Worm (Caenorhabditis elegans) whole organism, L1 larva: Measurements from ENCODE around the gene F01F1.14.

Experiments used
- C04F5.9 ChIP-seq: sonication (generic microtip); optimal IDR thresholded peaks from 2 replicates; lab custom pipeline; 2016; ENCODE audit warnings: missing genetic modification characterization, missing compliant biosample characterization
- C16A3.4 ChIP-seq: fragments of 150-350 bp; optimal IDR thresholded peaks from 2 replicates; lab custom pipeline; 2014; ENCODE audit warnings: missing biosample characterization, missing genetic modification characterization
- C34B4.2 ChIP-seq: sonication (generic microtip); optimal IDR thresholded peaks from 2 replicates; lab custom pipeline; 2017; ENCODE audit warnings: mild to moderate bottlenecking, missing genetic modification characterization, missing compliant biosample characterization
- Y116A8C.19 ChIP-seq: sonication (generic microtip); optimal IDR thresholded peaks from 2 replicates; lab custom pipeline; 2016; ENCODE audit warnings: missing compliant biosample characterization, missing genetic modification characterization, borderline replicate concordance
- alr-1 ChIP-seq: fragments of 200-800 bp; sonication (Bioruptor generic); optimal IDR thresholded peaks from 2 replicates; lab custom pipeline; 2018; ENCODE audit warnings: borderline replicate concordance, mild to moderate bottlenecking, missing genetic modification characterization, missing compliant biosample characterization
- ama-1 ChIP-seq: fragments of 150-350 bp; optimal IDR thresholded peaks from 2 replicates; lab custom pipeline; 2014
- blmp-1 ChIP-seq: fragments of 150-350 bp; optimal IDR thresholded peaks from 2 replicates; lab custom pipeline; 2014; ENCODE audit warnings: missing biosample characterization, missing genetic modification characterization
- ceh-63 ChIP-seq: fragments of 200-800 bp; sonication (Bioruptor generic); optimal IDR thresholded peaks from 2 replicates; lab custom pipeline; 2018; ENCODE audit warnings: mild to moderate bottlenecking, missing genetic modification characterization, missing compliant biosample characterization
- ceh-82 ChIP-seq, 3 experiments: fragments of 150-350 bp in 1 of 3; sonication (generic microtip) in 2 of 3; optimal IDR thresholded peaks; 2 replicates each; lab custom pipeline; 2014 to 2017; ENCODE audit warnings: missing biosample characterization in 3 of 3, missing genetic modification characterization in 3 of 3
- ceh-88 ChIP-seq: fragments of 200-800 bp; sonication (Bioruptor generic); IDR thresholded peaks from 2 replicates; pipeline ENCODE4 v1.3.6; 2022; ENCODE audit warnings: missing genetic modification characterization, missing compliant biosample characterization
- ces-1 ChIP-seq: fragments of 150-350 bp; optimal IDR thresholded peaks from 2 replicates; lab custom pipeline; 2014; ENCODE audit warnings: missing biosample characterization, missing genetic modification reagents, missing genetic modification characterization
- dsc-1 ChIP-seq: sonication (generic microtip); optimal IDR thresholded peaks from 2 replicates; lab custom pipeline; 2016; ENCODE audit warnings: mild to moderate bottlenecking, missing genetic modification characterization, missing compliant biosample characterization
- efl-1 ChIP-seq, 4 experiments: fragments of 150-350 bp; optimal IDR thresholded peaks in 3 of 4; peaks in 1 of 4; 1 replicate in 1 of 4; 2 replicates in 3 of 4; lab custom pipeline; 2014; ENCODE audit warnings: missing biosample characterization in 2 of 4, missing genetic modification characterization in 2 of 4, missing genetic modification reagents in 2 of 4
- efl-3 ChIP-seq: fragments of 200-800 bp; sonication (Bioruptor generic); optimal IDR thresholded peaks from 2 replicates; lab custom pipeline; 2018; ENCODE audit warnings: mild to moderate bottlenecking, missing genetic modification characterization, missing compliant biosample characterization
- elt-2 ChIP-seq: sonication (generic microtip); optimal IDR thresholded peaks from 2 replicates; lab custom pipeline; 2016; ENCODE audit warnings: missing genetic modification characterization, mild to moderate bottlenecking, inconsistent platforms, missing compliant biosample characterization, missing genetic modification reagents
- ets-5 ChIP-seq: fragments of 200-800 bp; sonication (Bioruptor generic); IDR thresholded peaks from 2 replicates; pipeline ENCODE4 v1.3.6; 2022; ENCODE audit warnings: missing genetic modification characterization, missing compliant biosample characterization
- fkh-10 ChIP-seq: sonication (generic microtip); optimal IDR thresholded peaks from 2 replicates; lab custom pipeline; 2017; ENCODE audit warnings: missing biosample characterization, missing genetic modification reagents, missing genetic modification characterization
- fkh-8 ChIP-seq: sonication (generic microtip); optimal IDR thresholded peaks from 2 replicates; lab custom pipeline; 2016; ENCODE audit warnings: mild to moderate bottlenecking, missing genetic modification characterization, missing compliant biosample characterization
- hlh-17 ChIP-seq: fragments of 200-800 bp; sonication (Bioruptor generic); optimal IDR thresholded peaks from 2 replicates; lab custom pipeline; 2018; ENCODE audit warnings: missing genetic modification characterization, mild to moderate bottlenecking, missing compliant biosample characterization, moderate library complexity, borderline replicate concordance
- irx-1 ChIP-seq: sonication (generic microtip); optimal IDR thresholded peaks from 2 replicates; lab custom pipeline; 2016; ENCODE audit warnings: missing genetic modification characterization, missing compliant biosample characterization
- jun-1 ChIP-seq: fragments of 150-350 bp; optimal IDR thresholded peaks from 2 replicates; lab custom pipeline; 2014; ENCODE audit warnings: missing biosample characterization, missing genetic modification reagents, missing genetic modification characterization
- lin-13 ChIP-seq: fragments of 150-350 bp; optimal IDR thresholded peaks from 2 replicates; lab custom pipeline; 2014; ENCODE audit warnings: missing biosample characterization, missing genetic modification reagents, missing genetic modification characterization
- lin-14 ChIP-seq: fragments of 200-800 bp; sonication (Bioruptor generic); optimal IDR thresholded peaks from 2 replicates; lab custom pipeline; 2018; ENCODE audit warnings: mild to moderate bottlenecking, missing genetic modification characterization, moderate library complexity, missing compliant biosample characterization
- lin-15B ChIP-seq: fragments of 150-350 bp; sonication (generic microtip); optimal IDR thresholded peaks from 3 replicates; lab custom pipeline; 2014; ENCODE audit warnings: missing biosample characterization, missing genetic modification characterization
- lin-35 ChIP-seq, 2 experiments: fragments of 150-350 bp; optimal IDR thresholded peaks; 2 replicates each; lab custom pipeline; 2014; ENCODE audit warnings: missing biosample characterization in 2 of 2, missing genetic modification characterization in 2 of 2, missing genetic modification reagents in 2 of 2
- lir-3 ChIP-seq: sonication (generic microtip); optimal IDR thresholded peaks from 2 replicates; lab custom pipeline; 2016; ENCODE audit warnings: mild to moderate bottlenecking, missing genetic modification characterization, moderate library complexity, missing compliant biosample characterization; ENCODE audit not compliant: poor library complexity
- lsy-2 ChIP-seq, 2 experiments: fragments of 150-350 bp; optimal IDR thresholded peaks; 2 replicates each; lab custom pipeline; 2014; ENCODE audit warnings: missing biosample characterization in 2 of 2, missing genetic modification characterization in 2 of 2
- mdl-1 ChIP-seq, 2 experiments: fragments of 150-350 bp; optimal IDR thresholded peaks; 2 replicates each; lab custom pipeline; 2014 to 2017; ENCODE audit warnings: missing biosample characterization in 2 of 2, missing genetic modification characterization in 2 of 2, inconsistent platforms in 1 of 2
- mef-2 ChIP-seq: fragments of 150-350 bp; optimal IDR thresholded peaks from 2 replicates; lab custom pipeline; 2014; ENCODE audit warnings: missing biosample characterization, missing genetic modification characterization
- nhr-11 ChIP-seq: fragments of 150-350 bp; optimal IDR thresholded peaks from 2 replicates; lab custom pipeline; 2014; ENCODE audit warnings: missing biosample characterization, missing genetic modification characterization
- nhr-12 ChIP-seq: sonication (generic microtip); optimal IDR thresholded peaks from 2 replicates; lab custom pipeline; 2017; ENCODE audit warnings: missing biosample characterization, missing genetic modification characterization
- nhr-237 ChIP-seq: fragments of 150-350 bp; optimal IDR thresholded peaks from 2 replicates; lab custom pipeline; 2014; ENCODE audit warnings: missing biosample characterization, missing genetic modification characterization
- nhr-28 ChIP-seq: fragments of 150-350 bp; optimal IDR thresholded peaks from 2 replicates; lab custom pipeline; 2014; ENCODE audit warnings: missing biosample characterization, missing genetic modification characterization
- nhr-47 ChIP-seq: sonication (generic microtip); optimal IDR thresholded peaks from 2 replicates; lab custom pipeline; 2016; ENCODE audit warnings: mild to moderate bottlenecking, missing genetic modification characterization, moderate library complexity, missing compliant biosample characterization
- nhr-71 ChIP-seq: sonication (generic microtip); optimal IDR thresholded peaks from 2 replicates; lab custom pipeline; 2016; ENCODE audit warnings: mild to moderate bottlenecking, missing genetic modification characterization, moderate library complexity, missing compliant biosample characterization
- nhr-76 ChIP-seq: sonication (generic microtip); optimal IDR thresholded peaks from 2 replicates; lab custom pipeline; 2017; ENCODE audit warnings: missing biosample characterization, missing genetic modification characterization
- nhr-84 ChIP-seq: sonication (generic microtip); optimal IDR thresholded peaks from 2 replicates; lab custom pipeline; 2017; ENCODE audit warnings: missing biosample characterization, missing genetic modification characterization
- nhr-85 ChIP-seq: sonication (generic microtip); peaks from one replicate; lab custom pipeline; 2016; ENCODE audit warnings: missing genetic modification characterization, inconsistent platforms, missing compliant biosample characterization
- nhr-90 ChIP-seq: sonication (generic microtip); optimal IDR thresholded peaks from 2 replicates; lab custom pipeline; 2016; ENCODE audit warnings: mild to moderate bottlenecking, missing genetic modification characterization, missing compliant biosample characterization; ENCODE audit not compliant: poor library complexity
- pax-3 ChIP-seq: fragments of 200-800 bp; sonication (Bioruptor generic); optimal IDR thresholded peaks from 2 replicates; lab custom pipeline; 2018; ENCODE audit warnings: mild to moderate bottlenecking, missing genetic modification characterization, moderate library complexity, missing compliant biosample characterization
- snpc-4 ChIP-seq: fragments of 150-350 bp; optimal IDR thresholded peaks from 2 replicates; lab custom pipeline; 2014; ENCODE audit warnings: missing biosample characterization, missing genetic modification characterization
- sup-37 ChIP-seq: fragments of 200-800 bp; sonication (Bioruptor generic); optimal IDR thresholded peaks from 2 replicates; lab custom pipeline; 2018; ENCODE audit warnings: mild to moderate bottlenecking, missing genetic modification characterization, missing compliant biosample characterization
- swsn-7 ChIP-seq: sonication (generic microtip); optimal IDR thresholded peaks from 2 replicates; lab custom pipeline; 2016; ENCODE audit warnings: missing genetic modification characterization, missing compliant biosample characterization
- tbx-2 ChIP-seq: sonication (generic microtip); optimal IDR thresholded peaks from 2 replicates; lab custom pipeline; 2016; ENCODE audit warnings: missing genetic modification characterization, missing compliant biosample characterization
- tlp-1 ChIP-seq: fragments of 150-350 bp; optimal IDR thresholded peaks from 2 replicates; lab custom pipeline; 2014; ENCODE audit warnings: missing biosample characterization, missing genetic modification characterization
- unc-130 ChIP-seq: fragments of 150-350 bp; optimal IDR thresholded peaks from 2 replicates; lab custom pipeline; 2017; ENCODE audit warnings: missing biosample characterization, missing genetic modification characterization, inconsistent platforms
- unc-86 ChIP-seq: sonication (generic microtip); optimal IDR thresholded peaks from 2 replicates; lab custom pipeline; 2016; ENCODE audit warnings: missing genetic modification characterization, missing compliant biosample characterization
- unc-98 ChIP-seq: fragments of 200-800 bp; sonication (Bioruptor generic); IDR thresholded peaks from 2 replicates; pipeline ENCODE4 v1.3.6; 2022; ENCODE audit warnings: missing genetic modification characterization, missing compliant biosample characterization
- vab-15 ChIP-seq: sonication (generic microtip); optimal IDR thresholded peaks from 2 replicates; lab custom pipeline; 2017; ENCODE audit warnings: missing genotype, mild to moderate bottlenecking, missing genetic modification characterization, missing compliant biosample characterization
- xbp-1 ChIP-seq: sonication (generic microtip); optimal IDR thresholded peaks from 2 replicates; lab custom pipeline; 2016; ENCODE audit warnings: missing genetic modification characterization, missing compliant biosample characterization
- ztf-11 ChIP-seq, 2 experiments: sonication (generic microtip); optimal IDR thresholded peaks; 2 replicates each; lab custom pipeline; 2016 to 2017; ENCODE audit warnings: missing genetic modification characterization in 2 of 2, missing biosample characterization in 1 of 2, missing compliant biosample characterization in 1 of 2
- ztf-4 ChIP-seq: fragments of 150-350 bp; optimal IDR thresholded peaks from 2 replicates; lab custom pipeline; 2014; ENCODE audit warnings: missing biosample characterization, missing genetic modification characterization

The F01F1.14 gene

DNA sequence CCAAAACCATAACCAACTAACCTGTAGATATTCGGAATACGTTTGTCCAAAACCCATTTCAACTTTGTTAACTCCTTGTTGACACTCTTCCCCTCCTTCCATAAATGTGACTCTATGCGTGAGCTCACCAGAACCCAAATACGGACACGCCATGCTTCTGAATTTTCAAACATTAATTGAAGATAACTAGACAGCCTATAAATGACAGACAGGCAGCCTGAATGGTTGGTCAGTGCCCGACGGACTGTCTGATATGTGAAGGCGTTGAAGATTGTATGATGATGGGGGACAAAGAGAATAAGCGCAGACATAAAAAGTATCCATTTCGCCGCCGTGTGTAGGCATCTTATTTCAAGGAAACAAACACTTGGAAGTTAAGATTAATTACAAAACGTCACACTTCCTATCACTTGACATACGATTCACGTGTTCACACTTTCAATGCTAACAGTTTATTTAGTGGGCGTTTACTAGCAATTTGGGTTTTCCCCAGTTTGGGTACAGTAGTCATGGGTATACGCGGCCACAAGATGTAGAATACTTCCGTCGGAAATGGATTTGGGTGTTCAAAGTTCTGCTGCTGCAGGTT, 37.2 kb upstream of the F01F1.14 start, which contains the start of the genes tdo-2 and C28H8.2:
tdo-2 (minus strand) TSS at position 157 of the 589 bp plus-strand sequence.
C28H8.2 (plus strand) TSS at position 524 of the 589 bp plus-strand sequence.
- peak; percentile 39 for TF ChIP-seq ztf-4 (tag; lab: Kevin White, UChicago)
- TF ChIP-seq efl-3 (GFP tag; lab: Kevin White, UChicago) = no peak
- peak; percentile 7 for TF ChIP-seq lin-13
- TF ChIP-seq mdl-1 (tag; optimal IDR thresholded peaks at IDR 0.05; lab: Kevin White, UChicago) = peak in 1 of 2 experiments; percentile 92
- peak; percentile 37 for TF ChIP-seq lsy-2 (tag; optimal IDR thresholded peaks at IDR 0.05; lab: Kevin White, UChicago)
- TF ChIP-seq nhr-71 (tag; lab: Kevin White, UChicago) = peak; percentile 89
- TF ChIP-seq nhr-47 (tag; lab: Kevin White, UChicago) = peak; percentile 54
- TF ChIP-seq C34B4.2 (tag; lab: Kevin White, UChicago) = no peak
- no peak for TF ChIP-seq ces-1
- peak; percentile 76 for TF ChIP-seq vab-15 (tag; lab: Kevin White, UChicago)
- peak; percentile 67 for TF ChIP-seq unc-130 (tag; lab: Kevin White, UChicago)
- no peak for TF ChIP-seq nhr-12 (tag; lab: Kevin White, UChicago)
- peak; percentile 96 for TF ChIP-seq nhr-85 (tag; lab: Kevin White, UChicago)
- TF ChIP-seq hlh-17 (GFP tag; lab: Kevin White, UChicago) = no peak
- peak; percentile 45 for TF ChIP-seq xbp-1
- peak in 1 of 2 experiments; percentile 77 for TF ChIP-seq lin-35 (GFP tag; optimal IDR thresholded peaks at IDR 0.05; lab: Kevin White, UChicago)
- TF ChIP-seq mef-2 (tag; lab: Kevin White, UChicago) = no peak
- no peak for TF ChIP-seq pax-3
- TF ChIP-seq ceh-82 (tag; optimal IDR thresholded peaks at IDR 0.05; lab: Kevin White, UChicago) = no peak
- TF ChIP-seq fkh-8 = no peak
- no peak for TF ChIP-seq nhr-84 (tag; lab: Kevin White, UChicago)
- TF ChIP-seq ama-1 (lab: Kevin White, UChicago) = no peak
- TF ChIP-seq fkh-10 = no peak
- no peak for TF ChIP-seq elt-2 (tag; lab: Kevin White, UChicago)
- no peak for TF ChIP-seq nhr-76
- no peak for TF ChIP-seq alr-1 (tag; lab: Kevin White, UChicago)
- TF ChIP-seq dsc-1 (tag; lab: Kevin White, UChicago) = no peak
- TF ChIP-seq lin-15B = no peak
- TF ChIP-seq swsn-7 (tag; lab: Kevin White, UChicago) = peak; percentile 17
- TF ChIP-seq nhr-90 (tag; lab: Kevin White, UChicago) = peak; percentile 77
- no peak for TF ChIP-seq ceh-88 (GFP tag; lab: Robert Waterston, UW)
- no peak for TF ChIP-seq snpc-4 (tag; lab: Kevin White, UChicago)
- TF ChIP-seq efl-1 (optimal IDR thresholded peaks at IDR 0.05; lab: Kevin White, UChicago) = peak in 1 of 2 experiments; percentile 17
- peak in 1 of 2 experiments; percentile 93 for TF ChIP-seq efl-1 (GFP tag; optimal IDR thresholded peaks at IDR 0.05 in 1 of 2; lab: Kevin White, UChicago)
- TF ChIP-seq C04F5.9 (tag; lab: Kevin White, UChicago) = no peak
- peak; percentile 74 for TF ChIP-seq tbx-2 (tag; lab: Kevin White, UChicago)
- no peak for TF ChIP-seq Y116A8C.19
- TF ChIP-seq nhr-11 (tag; lab: Kevin White, UChicago) = no peak
- TF ChIP-seq C16A3.4 (tag; lab: Kevin White, UChicago) = peak; percentile 4
- no peak for TF ChIP-seq ceh-63 (GFP tag; lab: Kevin White, UChicago)
- TF ChIP-seq lir-3 (tag; lab: Kevin White, UChicago) = peak; percentile 22
- TF ChIP-seq jun-1 (tag; lab: Kevin White, UChicago) = no peak
- TF ChIP-seq irx-1 (tag; lab: Kevin White, UChicago) = peak; percentile 19
- no peak for TF ChIP-seq unc-98 (GFP tag; lab: Robert Waterston, UW)
- no peak for TF ChIP-seq ets-5 (GFP tag; lab: Robert Waterston, UW)
- TF ChIP-seq unc-86 (tag; lab: Kevin White, UChicago) = no peak
- no peak for TF ChIP-seq ztf-11 (tag; optimal IDR thresholded peaks at IDR 0.05; lab: Kevin White, UChicago)
- no peak for TF ChIP-seq tlp-1 (tag; lab: Kevin White, UChicago)
- peak; percentile 86 for TF ChIP-seq lin-14
- TF ChIP-seq sup-37 (GFP tag; lab: Kevin White, UChicago) = no peak
- TF ChIP-seq blmp-1 (tag; lab: Kevin White, UChicago) = peak; percentile 94
- TF ChIP-seq nhr-28 (tag; lab: Kevin White, UChicago) = no peak
- TF ChIP-seq nhr-237 (tag; lab: Kevin White, UChicago) = no peak
